Worm (Caenorhabditis elegans): ENCODE measurements around the gene ltah-1.2.

DNA sequence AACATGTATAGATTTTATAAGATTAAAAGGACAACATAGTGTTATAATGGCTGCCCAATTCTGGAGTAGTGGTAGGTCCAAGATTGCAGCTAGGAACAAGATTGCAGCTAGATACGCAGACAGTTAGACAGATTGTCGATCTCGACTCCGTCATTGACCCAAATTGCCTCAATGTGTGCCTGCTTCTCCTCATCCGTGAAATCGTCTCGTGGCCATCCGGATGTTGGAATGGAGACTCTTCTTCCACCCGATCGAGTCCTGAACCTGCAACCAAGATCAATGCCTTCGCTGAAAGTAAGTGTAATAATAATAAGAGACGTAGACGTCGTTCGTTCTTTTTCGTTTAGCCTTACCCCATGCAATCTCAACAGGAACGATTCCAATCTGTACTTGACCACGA is 34.2 kb downstream of the ltah-1.2 start:
- TF ChIP-seq pag-3 (tag; optimal IDR thresholded peaks at IDR 0.05; ENCODE audit: borderline replicate concordance) (no peak), ama-1 (optimal IDR thresholded peaks at IDR 0.05) (no peak), zip-5 (tag; optimal IDR thresholded peaks at IDR 0.05) (no peak), fkh-10 (GFP tag; optimal IDR thresholded peaks at IDR 0.05) (no peak), pha-2 (tag; optimal IDR thresholded peaks at IDR 0.05) (no peak)
